Fruit fly (Drosophila melanogaster) whole organism, embryonic: Measurements from ENCODE around the gene stg.

Source experiments
- Awh ChIP-seq: fragments of 200-800 bp; sonication (Bioruptor generic); IDR thresholded peaks from 2 replicates; pipeline ENCODE4, ENCODE4 v1.3.6; 2022; ENCODE audit warnings: missing biosample characterization, missing genetic modification characterization
- Blimp-1 ChIP-seq: fragments of 200-800 bp; sonication (Bioruptor generic); optimal IDR thresholded peaks from 3 replicates; lab custom pipeline; 2018; ENCODE audit warnings: missing biosample characterization, missing genetic modification characterization, mild to moderate bottlenecking, moderate library complexity, missing genetic modification reagents
- CG12744 ChIP-seq: fragments of 200-800 bp; sonication (Bioruptor generic); optimal IDR thresholded peaks from 2 replicates; lab custom pipeline; 2016; ENCODE audit warnings: missing biosample characterization, missing genetic modification characterization
- CG17359 ChIP-seq: fragments of 200-800 bp; sonication (Bioruptor generic); optimal IDR thresholded peaks from 3 replicates; lab custom pipeline; 2018; ENCODE audit warnings: missing biosample characterization, mild to moderate bottlenecking, missing genetic modification characterization, moderate library complexity
- CG17829 ChIP-seq: fragments of 200-800 bp; optimal IDR thresholded peaks from 2 replicates; lab custom pipeline; 2019; ENCODE audit warnings: missing biosample characterization, mild to moderate bottlenecking, missing genetic modification characterization, moderate library complexity
- CG1832 ChIP-seq: fragments of 200-800 bp; sonication (Bioruptor generic); optimal IDR thresholded peaks from 2 replicates; lab custom pipeline; 2017; ENCODE audit warnings: missing biosample characterization, mild to moderate bottlenecking, missing genetic modification characterization, inconsistent platforms
- CG18619 ChIP-seq: fragments of 200-800 bp; sonication (Bioruptor generic); optimal IDR thresholded peaks from 3 replicates; lab custom pipeline; 2017; ENCODE audit warnings: missing biosample characterization, mild to moderate bottlenecking, missing genetic modification characterization
- CG3407 ChIP-seq: fragments of 200-800 bp; sonication (Bioruptor generic); optimal IDR thresholded peaks from 2 replicates; lab custom pipeline; 2018; ENCODE audit warnings: missing biosample characterization, mild to moderate bottlenecking, missing genetic modification characterization
- CG6654 ChIP-seq: fragments of 200-800 bp; sonication (Bioruptor generic); optimal IDR thresholded peaks from 2 replicates; lab custom pipeline; 2017; ENCODE audit warnings: missing biosample characterization, mild to moderate bottlenecking, missing genetic modification characterization
- CG6854 ChIP-seq: fragments of 200-800 bp; sonication (Bioruptor generic); optimal IDR thresholded peaks from 3 replicates; lab custom pipeline; 2017; ENCODE audit warnings: missing biosample characterization, mild to moderate bottlenecking, missing genetic modification characterization
- CG7745 ChIP-seq: fragments of 200-800 bp; sonication (Bioruptor generic); optimal IDR thresholded peaks from 2 replicates; lab custom pipeline; 2018; ENCODE audit warnings: missing biosample characterization, mild to moderate bottlenecking, missing genetic modification characterization, moderate library complexity
- CG7928 ChIP-seq: fragments of 200-800 bp; sonication (Bioruptor generic); optimal IDR thresholded peaks from 2 replicates; lab custom pipeline; 2017; ENCODE audit warnings: missing biosample characterization, mild to moderate bottlenecking, missing genetic modification characterization
- CG8281 ChIP-seq: fragments of 200-800 bp; sonication (Bioruptor generic); optimal IDR thresholded peaks from 2 replicates; lab custom pipeline; 2018; ENCODE audit warnings: missing biosample characterization, mild to moderate bottlenecking, missing genetic modification characterization, moderate library complexity
- CG9797 ChIP-seq: fragments of 200-800 bp; sonication (Bioruptor generic); optimal IDR thresholded peaks from 3 replicates; lab custom pipeline; 2018; ENCODE audit warnings: missing biosample characterization, mild to moderate bottlenecking, missing genetic modification characterization
- D19A ChIP-seq: fragments of 200-800 bp; optimal IDR thresholded peaks from 3 replicates; lab custom pipeline; 2019; ENCODE audit warnings: missing biosample characterization, mild to moderate bottlenecking, missing genetic modification characterization, moderate library complexity
- Deaf1 ChIP-seq: fragments of 200-800 bp; optimal IDR thresholded peaks from 3 replicates; lab custom pipeline; 2019; ENCODE audit warnings: missing biosample characterization, mild to moderate bottlenecking, missing genetic modification characterization, moderate library complexity
- E2f1 ChIP-seq: fragments of 200-800 bp; sonication (Bioruptor generic); IDR thresholded peaks from 2 replicates; pipeline ENCODE4 v1.3.6; 2022; ENCODE audit warnings: missing biosample characterization, missing genetic modification characterization
- Fer1 ChIP-seq: fragments of 200-800 bp; sonication (Bioruptor generic); optimal IDR thresholded peaks from 2 replicates; lab custom pipeline; 2017; ENCODE audit warnings: missing biosample characterization, mild to moderate bottlenecking, missing genetic modification characterization
- Fer3 ChIP-seq: fragments of 200-800 bp; sonication (Bioruptor generic); optimal IDR thresholded peaks from 2 replicates; lab custom pipeline; 2018; ENCODE audit warnings: missing biosample characterization, mild to moderate bottlenecking, missing genetic modification characterization, moderate library complexity
- Hey ChIP-seq: fragments of 200-800 bp; sonication (Bioruptor generic); optimal IDR thresholded peaks from 3 replicates; lab custom pipeline; 2018; ENCODE audit warnings: missing biosample characterization, mild to moderate bottlenecking, missing genetic modification characterization
- Med ChIP-seq: fragments of 200-800 bp; sonication (Bioruptor generic); peaks from one replicate; lab custom pipeline; 2016; ENCODE audit warnings: missing biosample characterization, missing genetic modification characterization, mild to moderate bottlenecking, inconsistent platforms, moderate library complexity
- NK7.1 ChIP-seq: fragments of 200-800 bp; sonication (Bioruptor generic); optimal IDR thresholded peaks from 3 replicates; lab custom pipeline; 2016; ENCODE audit warnings: missing biosample characterization, missing genetic modification characterization
- Optix ChIP-seq: fragments of 200-800 bp; sonication (Bioruptor generic); IDR thresholded peaks from 3 replicates; pipeline ENCODE4 v1.3.6; 2022; ENCODE audit warnings: missing biosample characterization, missing genetic modification characterization
- Rfx ChIP-seq: fragments of 200-800 bp; sonication (Bioruptor generic); IDR thresholded peaks from 2 replicates; pipeline ENCODE4 v1.3.6; 2022; ENCODE audit warnings: missing biosample characterization, missing genetic modification characterization
- Stat92E ChIP-seq, 3 experiments: fragments of >200 bp in 2 of 3; fragments of 200-800 bp in 1 of 3; sonication (Bioruptor generic) in 1 of 3; optimal IDR thresholded peaks; 2 replicates each; lab custom pipeline; 2017 to 2019; ENCODE audit warnings: missing biosample characterization in 3 of 3, missing genetic modification characterization in 3 of 3, mild to moderate bottlenecking in 1 of 3, moderate library complexity in 1 of 3
- abd-A ChIP-seq: fragments of 200-800 bp; sonication (Bioruptor generic); optimal IDR thresholded peaks from 3 replicates; lab custom pipeline; 2019; ENCODE audit warnings: missing biosample characterization, mild to moderate bottlenecking, missing genetic modification characterization, moderate library complexity
- cg ChIP-seq: fragments of 200-800 bp; sonication (Bioruptor generic); optimal IDR thresholded peaks from 3 replicates; lab custom pipeline; 2019; ENCODE audit warnings: missing biosample characterization, mild to moderate bottlenecking, missing genetic modification characterization, moderate library complexity
- chm ChIP-seq: fragments of 200-800 bp; sonication (Bioruptor generic); IDR thresholded peaks from 2 replicates; pipeline ENCODE4 v1.3.6; 2022; ENCODE audit warnings: missing biosample characterization, missing genetic modification characterization
- ci ChIP-seq: fragments of 200-800 bp; sonication (Bioruptor generic); IDR thresholded peaks from 3 replicates; pipeline ENCODE4 v1.3.6; 2022; ENCODE audit warnings: missing biosample characterization, missing genetic modification characterization
- ewg ChIP-seq: fragments of 200-800 bp; sonication (Bioruptor generic); optimal IDR thresholded peaks from 3 replicates; lab custom pipeline; 2017; ENCODE audit warnings: mild to moderate bottlenecking, missing biosample characterization, missing genetic modification reagents, missing genetic modification characterization
- gcm ChIP-seq: fragments of 200-800 bp; sonication (Bioruptor generic); optimal IDR thresholded peaks from 2 replicates; lab custom pipeline; 2019; ENCODE audit warnings: missing biosample characterization, mild to moderate bottlenecking, missing genetic modification characterization, moderate library complexity
- gem ChIP-seq: fragments of 200-800 bp; sonication (Bioruptor generic); optimal IDR thresholded peaks from 2 replicates; lab custom pipeline; 2019; ENCODE audit warnings: missing biosample characterization, mild to moderate bottlenecking, missing genetic modification characterization, moderate library complexity
- insv ChIP-seq, 2 experiments: fragments of 200-800 bp; sonication (Bioruptor generic); optimal IDR thresholded peaks; 3 replicates each; lab custom pipeline; 2016 to 2018; ENCODE audit warnings: missing biosample characterization in 2 of 2, missing genetic modification characterization in 2 of 2
- kni ChIP-seq: fragments of 200-800 bp; sonication (Bioruptor generic); optimal IDR thresholded peaks from 3 replicates; lab custom pipeline; 2017; ENCODE audit warnings: mild to moderate bottlenecking, missing biosample characterization, missing genetic modification reagents, missing genetic modification characterization
- lola ChIP-seq, 3 experiments: fragments of >200 bp in 2 of 3; fragments of 200-800 bp in 1 of 3; sonication (Bioruptor generic) in 1 of 3; optimal IDR thresholded peaks; 2 replicates each; lab custom pipeline; 2017 to 2019; ENCODE audit warnings: missing biosample characterization in 3 of 3, missing genetic modification characterization in 3 of 3, mild to moderate bottlenecking in 1 of 3, moderate library complexity in 1 of 3
- nerfin-1 ChIP-seq: fragments of 200-800 bp; sonication (Bioruptor generic); optimal IDR thresholded peaks from 3 replicates; lab custom pipeline; 2019; ENCODE audit warnings: missing biosample characterization, mild to moderate bottlenecking, missing genetic modification characterization, moderate library complexity
- nom ChIP-seq: fragments of 200-800 bp; sonication (Bioruptor generic); optimal IDR thresholded peaks from 2 replicates; lab custom pipeline; 2017; ENCODE audit warnings: missing biosample characterization, missing genetic modification characterization, mild to moderate bottlenecking, moderate library complexity, missing genetic modification reagents
- sima ChIP-seq: fragments of 200-800 bp; sonication (Bioruptor generic); optimal IDR thresholded peaks from 2 replicates; lab custom pipeline; 2016; ENCODE audit warnings: missing biosample characterization, missing genetic modification characterization
- sqz ChIP-seq: fragments of 200-800 bp; sonication (Bioruptor generic); optimal IDR thresholded peaks from 3 replicates; lab custom pipeline; 2018; ENCODE audit warnings: missing biosample characterization, mild to moderate bottlenecking, missing genetic modification characterization
- ttk ChIP-seq: fragments of 200-800 bp; sonication (Bioruptor generic); IDR thresholded peaks from 2 replicates; pipeline ENCODE4 v2.1.2; 2022; ENCODE audit warnings: missing biosample characterization, missing genetic modification characterization
- twi ChIP-seq: fragments of 200-800 bp; optimal IDR thresholded peaks from 2 replicates; lab custom pipeline; 2019; ENCODE audit warnings: missing biosample characterization, mild to moderate bottlenecking, missing genetic modification characterization, moderate library complexity
- vnd ChIP-seq: fragments of 200-800 bp; sonication (Bioruptor generic); IDR thresholded peaks from 3 replicates; pipeline ENCODE4 v1.3.6; 2022; ENCODE audit warnings: missing biosample characterization, missing genetic modification characterization; ENCODE audit not compliant: partially characterized antibody
- vvl ChIP-seq: fragments of 200-800 bp; sonication (Bioruptor generic); IDR thresholded peaks from 2 replicates; pipeline ENCODE4 v1.3.6; 2022; ENCODE audit warnings: missing biosample characterization, missing genetic modification characterization
- z ChIP-seq: fragments of 200-800 bp; sonication (Bioruptor generic); IDR thresholded peaks from 3 replicates; pipeline ENCODE4 v1.3.6; 2022; ENCODE audit warnings: missing biosample characterization, missing genetic modification characterization

Gene stg

dm6 chr3R:29290588-29291530, 35.3 kb upstream of the stg start (continued):
- TF ChIP-seq E2f1 (GFP tag; lab: Robert Waterston, UW) = 0 out of 2 replicates have a peak, but pooled peaks have one; percentile 20
- TF ChIP-seq, all 482 proteins: peak for 51

dm6 chr3R:29287320-29287957, 31.8 kb upstream of the stg start:
- peak; percentile 25 for TF ChIP-seq gcm
- TF ChIP-seq z (GFP tag; lab: Robert Waterston, UW) = peak; percentile 67; the same call in 2 of the 3 replicates
- no peak for TF ChIP-seq CG7745 (tag; lab: Kevin White, UChicago)
- TF ChIP-seq Stat92E (GFP tag; optimal IDR thresholded peaks at IDR 0.05; lab: Kevin White, UChicago) = peak in 1 of 3 experiments; percentile 4
- TF ChIP-seq vvl = peak; percentile 27; the same call in 1 of the 2 replicates
- TF ChIP-seq nom (GFP tag; lab: Kevin White, UChicago) = peak; percentile 18
- peak; percentile 33 for TF ChIP-seq gem
- no peak for TF ChIP-seq CG9797
- peak in 1 of 2 experiments; percentile 22 for TF ChIP-seq insv (GFP tag; optimal IDR thresholded peaks at IDR 0.05; lab: Kevin White, UChicago)
- TF ChIP-seq Blimp-1 (GFP tag; lab: Kevin White, UChicago) = peak; percentile 29
- no peak for TF ChIP-seq NK7.1 (GFP tag; lab: Kevin White, UChicago)
- peak; percentile 45 for TF ChIP-seq Hey (tag; lab: Kevin White, UChicago)
- TF ChIP-seq CG3407 (GFP tag; lab: Kevin White, UChicago) = no peak
- TF ChIP-seq CG1832 (GFP tag; lab: Kevin White, UChicago) = peak; percentile 82
- no peak for TF ChIP-seq Awh (GFP tag; lab: Robert Waterston, UW)
- no peak for TF ChIP-seq Fer1 (GFP tag; lab: Kevin White, UChicago)
- TF ChIP-seq nerfin-1 = peak; percentile 26
- peak; percentile 36 for TF ChIP-seq twi (tag; lab: Kevin White, UChicago)
- TF ChIP-seq ci = 0 out of 3 replicates have a peak, but pooled peaks have one; percentile 35
- no peak for TF ChIP-seq CG6654 (GFP tag; lab: Kevin White, UChicago)
- TF ChIP-seq Optix = no peak
- TF ChIP-seq kni = peak; percentile 73
- no peak for TF ChIP-seq sima
- peak; percentile 34 for TF ChIP-seq CG17829 (tag; lab: Kevin White, UChicago)
- TF ChIP-seq ewg (GFP tag; lab: Kevin White, UChicago) = no peak
- TF ChIP-seq CG17359 = no peak
- no peak for TF ChIP-seq CG18619
- peak in 1 of 3 experiments; percentile 2 for TF ChIP-seq lola (GFP tag; optimal IDR thresholded peaks at IDR 0.05; lab: Kevin White, UChicago)
- TF ChIP-seq Rfx (GFP tag; lab: Robert Waterston, UW) = no peak
- TF ChIP-seq D19A (tag; lab: Kevin White, UChicago) = peak; percentile 86
- TF ChIP-seq CG6854 (GFP tag; lab: Kevin White, UChicago) = no peak
- peak; percentile 44 for TF ChIP-seq Med (GFP tag; lab: Kevin White, UChicago)
- TF ChIP-seq cg (GFP tag; lab: Kevin White, UChicago) = peak; percentile 74
- TF ChIP-seq ttk (GFP tag; lab: Robert Waterston, UW) = peak; percentile 44; the same call in 1 of the 2 replicates
- TF ChIP-seq abd-A (tag; lab: Kevin White, UChicago) = peak; percentile 33
- no peak for TF ChIP-seq Fer3
- TF ChIP-seq CG7928 (GFP tag; lab: Kevin White, UChicago) = no peak
- TF ChIP-seq CG8281 (tag; lab: Kevin White, UChicago) = peak; percentile 26
- TF ChIP-seq sqz = peak; percentile 64
- peak; percentile 57; the same call in 1 of the 2 replicates for TF ChIP-seq chm
- TF ChIP-seq Deaf1 (tag; lab: Kevin White, UChicago) = peak; percentile 8
- no peak for TF ChIP-seq vnd
- TF ChIP-seq CG12744 (GFP tag; lab: Kevin White, UChicago) = no peak
